Fruit fly (Drosophila melanogaster): ENCODE data around the gene Fhos.

Gene Fhos

DNA sequence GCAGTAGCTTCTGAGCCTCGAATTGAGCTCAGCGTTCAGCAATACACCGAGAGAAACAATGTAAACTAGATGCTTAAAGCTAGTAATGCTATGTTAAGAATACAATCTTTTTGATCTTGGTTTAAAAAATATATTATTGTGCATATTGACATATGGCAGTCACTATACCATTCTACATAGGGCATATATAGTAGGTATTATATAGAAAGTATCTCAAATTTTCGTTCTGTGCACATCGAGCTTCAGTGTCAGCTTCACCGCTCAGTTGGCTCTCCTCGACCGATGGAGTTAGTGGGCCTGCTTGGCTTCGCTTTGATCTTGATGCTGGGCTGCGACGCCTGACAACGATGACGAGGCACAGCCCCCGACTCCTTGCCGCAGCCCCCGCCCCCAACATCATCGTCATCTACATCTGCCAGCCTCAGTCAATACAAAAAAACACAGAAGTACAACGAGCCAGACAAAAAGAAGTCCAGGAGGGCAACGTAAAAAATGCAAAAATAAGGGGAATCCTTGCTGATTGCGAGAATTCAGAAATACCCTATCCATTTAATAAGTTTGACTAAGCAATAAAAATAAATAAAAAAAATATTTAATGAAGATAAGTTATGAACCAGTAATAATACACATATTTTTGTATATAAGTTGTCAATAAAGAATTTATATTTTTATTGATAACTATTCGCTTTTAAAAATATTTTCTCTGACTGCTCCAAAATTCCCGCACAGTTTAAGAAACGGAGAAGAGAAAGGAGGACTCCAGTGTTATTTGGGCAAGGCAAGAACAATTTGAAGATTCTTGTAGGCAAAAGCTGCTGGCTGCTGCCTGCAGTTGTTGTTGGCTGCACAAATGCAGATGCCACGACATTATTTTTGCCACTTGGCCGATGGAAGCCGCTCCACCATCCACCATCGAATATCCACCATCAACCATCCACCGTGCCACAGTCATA is 68.6 kb downstream of the Fhos start (continued):
- TF ChIP-seq fd59A (GFP tag; optimal IDR thresholded peaks at IDR 0.05), result peak; percentile 93
- peak; percentile 91 for TF ChIP-seq CG1621 (tag; optimal IDR thresholded peaks at IDR 0.05)
- peak; percentile 40 for TF ChIP-seq fd85E (GFP tag; optimal IDR thresholded peaks at IDR 0.05)
- peak; percentile 80 for TF ChIP-seq Lpt (GFP tag; optimal IDR thresholded peaks at IDR 0.05)
- TF ChIP-seq Sox15 (GFP tag; optimal IDR thresholded peaks at IDR 0.05), result peak; percentile 78
- peak; percentile 92 for TF ChIP-seq Sox14 (GFP tag; optimal IDR thresholded peaks at IDR 0.05)
- TF ChIP-seq CG7368 (GFP tag; optimal IDR thresholded peaks at IDR 0.05), result peak; percentile 81
- peak; percentile 87 for TF ChIP-seq lz (GFP tag; optimal IDR thresholded peaks at IDR 0.05)
- peak; percentile 48 for TF ChIP-seq dac (GFP tag; optimal IDR thresholded peaks at IDR 0.05)
- TF ChIP-seq CG11902 (GFP tag; optimal IDR thresholded peaks at IDR 0.05), result peak; percentile 85
- TF ChIP-seq achi (GFP tag; optimal IDR thresholded peaks at IDR 0.05), result peak; percentile 88
- peak; percentile 96 for TF ChIP-seq Ets96B (tag; optimal IDR thresholded peaks at IDR 0.05)
- peak; percentile 62 for TF ChIP-seq Eip93F (GFP tag; optimal IDR thresholded peaks at IDR 0.05)
- TF ChIP-seq fkh (GFP tag; optimal IDR thresholded peaks at IDR 0.05), result no peak
- TF ChIP-seq salr (GFP tag; optimal IDR thresholded peaks at IDR 0.05), result peak; percentile 73 to 89
- peak; percentile 92 for TF ChIP-seq CG10631 (GFP tag; optimal IDR thresholded peaks at IDR 0.05)
- no peak for TF ChIP-seq Hr38 (GFP tag; optimal IDR thresholded peaks at IDR 0.05)
- TF ChIP-seq CG6276 (GFP tag; optimal IDR thresholded peaks at IDR 0.05), result peak; percentile 76
- peak; percentile 91 to 93 for TF ChIP-seq ss (GFP tag; optimal IDR thresholded peaks at IDR 0.05)
- TF ChIP-seq CG15336 (GFP tag; IDR thresholded peaks at IDR 0.05), result peak; percentile 91
- peak; percentile 77 for TF ChIP-seq CG6854 (GFP tag; optimal IDR thresholded peaks at IDR 0.05)
- peak; percentile 87 for TF ChIP-seq net (GFP tag; optimal IDR thresholded peaks at IDR 0.05)
- peak; percentile 87 for TF ChIP-seq vri (GFP tag; optimal IDR thresholded peaks at IDR 0.05)
- TF ChIP-seq CG3032 (tag; optimal IDR thresholded peaks at IDR 0.05), result peak; percentile 95

DNA sequence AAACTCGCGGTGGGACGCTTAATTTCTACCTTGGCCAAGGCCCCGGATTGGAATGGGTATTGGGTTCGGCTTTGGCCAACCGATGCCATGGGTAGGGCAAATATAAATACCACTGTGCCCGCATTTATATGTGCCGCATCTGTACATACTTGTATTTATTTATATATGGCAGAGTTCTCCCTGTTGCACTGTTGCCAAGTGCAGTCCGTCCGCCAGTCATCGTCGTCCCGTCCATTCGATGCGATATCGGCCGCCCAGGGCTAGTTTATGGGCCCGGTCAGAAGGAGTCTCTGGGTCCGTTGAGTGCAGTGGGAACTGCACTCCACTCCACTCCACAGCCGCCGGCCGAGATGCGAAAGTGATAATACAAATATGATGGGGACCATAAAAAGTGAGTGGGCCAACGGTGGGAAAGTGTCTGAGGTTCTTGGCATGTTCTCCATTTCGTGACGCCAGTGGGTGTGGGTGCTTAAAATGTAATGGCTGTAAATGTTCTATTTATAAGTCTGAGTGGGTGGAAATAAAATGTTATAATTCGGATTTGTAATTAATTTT is 69.5 kb downstream of the Fhos start:
- no peak for TF ChIP-seq CG32006 (GFP tag; optimal IDR thresholded peaks at IDR 0.05)
- no peak for TF ChIP-seq Sox14 (GFP tag; optimal IDR thresholded peaks at IDR 0.05)
- TF ChIP-seq CG3919 (GFP tag; optimal IDR thresholded peaks at IDR 0.05), result no peak
- no peak for TF ChIP-seq CG10631 (GFP tag; optimal IDR thresholded peaks at IDR 0.05)
- peak; percentile 6 for TF ChIP-seq CG1621 (tag; optimal IDR thresholded peaks at IDR 0.05)
- TF ChIP-seq eg (GFP tag; IDR thresholded peaks at IDR 0.05), result 0 out of 3 replicates have a peak, but pooled peaks have one; percentile 15
- TF ChIP-seq Blimp-1 (GFP tag; optimal IDR thresholded peaks at IDR 0.05), result peak; percentile 91
- no peak for TF ChIP-seq CG6276 (GFP tag; optimal IDR thresholded peaks at IDR 0.05)
- TF ChIP-seq Hr39 (GFP tag; optimal IDR thresholded peaks at IDR 0.05), result no peak
- TF ChIP-seq Ets96B (tag; optimal IDR thresholded peaks at IDR 0.05), result no peak
- no peak for TF ChIP-seq Hr4 (GFP tag; optimal IDR thresholded peaks at IDR 0.05)
- no peak for TF ChIP-seq topi (GFP tag; optimal IDR thresholded peaks at IDR 0.05)
- TF ChIP-seq CG6854 (GFP tag; optimal IDR thresholded peaks at IDR 0.05), result no peak
- no peak for TF ChIP-seq CG4318 (GFP tag; optimal IDR thresholded peaks at IDR 0.05)
- peak; percentile 45 for TF ChIP-seq CG6808 (GFP tag; optimal IDR thresholded peaks at IDR 0.05)
- TF ChIP-seq net (GFP tag; optimal IDR thresholded peaks at IDR 0.05), result no peak
- peak; percentile 7 for TF ChIP-seq dsx (GFP tag; optimal IDR thresholded peaks at IDR 0.05; ENCODE audit: poor library complexity, severe bottlenecking)
- TF ChIP-seq spab (GFP tag; optimal IDR thresholded peaks at IDR 0.05), result no peak
- TF ChIP-seq dac (GFP tag; optimal IDR thresholded peaks at IDR 0.05), result no peak
- TF ChIP-seq CG8119 (GFP tag; IDR thresholded peaks at IDR 0.05), result no peak
- TF ChIP-seq Smox (GFP tag; optimal IDR thresholded peaks at IDR 0.05), result no peak
- no peak for TF ChIP-seq lz (GFP tag; optimal IDR thresholded peaks at IDR 0.05)
- no peak for TF ChIP-seq cyc (GFP tag; optimal IDR thresholded peaks at IDR 0.05)
- no peak for TF ChIP-seq acj6 (GFP tag; optimal IDR thresholded peaks at IDR 0.05)
- no peak for TF ChIP-seq Sox102F (GFP tag; optimal IDR thresholded peaks at IDR 0.05)
- no peak for TF ChIP-seq CG15336 (GFP tag; IDR thresholded peaks at IDR 0.05)
